Fruit fly (Drosophila melanogaster): Measurements from ENCODE around the gene CG18808.

DNA sequence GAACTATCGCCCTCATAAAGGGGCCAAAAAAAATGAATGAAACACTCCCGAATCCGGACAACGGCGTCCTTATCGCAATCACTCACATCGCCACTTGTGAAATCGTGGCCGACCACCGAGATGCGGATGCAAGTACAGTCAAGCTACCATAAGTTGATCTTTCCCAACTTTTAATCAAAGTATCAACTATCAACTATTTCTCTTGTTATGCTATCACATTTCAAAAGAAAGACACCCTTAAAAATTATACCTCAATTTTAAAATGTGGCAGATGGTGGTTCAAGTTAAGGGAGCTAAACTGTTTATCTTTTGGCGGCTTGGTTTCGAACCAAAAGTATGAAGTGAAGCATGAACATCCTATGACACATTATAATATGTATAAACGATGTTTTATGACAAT lies 46.9 kb upstream of the CG18808 start:
- TF ChIP-seq Mnt (GFP tag; optimal IDR thresholded peaks at IDR 0.05) (no peak), CG14711 (tag; optimal IDR thresholded peaks at IDR 0.05) (no peak), CG12768 (GFP tag; optimal IDR thresholded peaks at IDR 0.05) (no peak), CG5204 (GFP tag; optimal IDR thresholded peaks at IDR 0.05) (no peak), toe (GFP tag; optimal IDR thresholded peaks at IDR 0.05) (no peak), Crg-1 (GFP tag; optimal IDR thresholded peaks at IDR 0.05) (no peak), CG7045 (GFP tag; optimal IDR thresholded peaks at IDR 0.05) (no peak), bab1 (GFP tag; optimal IDR thresholded peaks at IDR 0.05) (no peak)
